Fruit fly (Drosophila melanogaster) whole organism, embryonic: ENCODE results near the gene CG31800.

Experiments used
- Bdp1 ChIP-seq: fragments of 200-800 bp; sonication (Bioruptor generic); optimal IDR thresholded peaks from 3 replicates; lab custom pipeline; 2016; ENCODE audit warnings: missing biosample characterization, missing genetic modification characterization
- Bgb ChIP-seq: fragments of 200-800 bp; sonication (Bioruptor generic); IDR thresholded peaks from 2 replicates; pipeline ENCODE4 v1.3.6; 2022; ENCODE audit warnings: missing biosample characterization, missing genetic modification characterization; ENCODE audit not compliant: partially characterized antibody
- CG10267 ChIP-seq: fragments of 200-800 bp; sonication (Bioruptor generic); optimal IDR thresholded peaks from 2 replicates; lab custom pipeline; 2018; ENCODE audit warnings: missing biosample characterization, mild to moderate bottlenecking, missing genetic modification characterization, moderate library complexity
- CG10431 ChIP-seq: fragments of 200-800 bp; sonication (Bioruptor generic); optimal IDR thresholded peaks from 3 replicates; lab custom pipeline; 2018; ENCODE audit warnings: missing biosample characterization, mild to moderate bottlenecking, missing genetic modification characterization
- CG11504 ChIP-seq: fragments of 200-800 bp; sonication (Bioruptor generic); optimal IDR thresholded peaks from 3 replicates; lab custom pipeline; 2019; ENCODE audit warnings: missing biosample characterization, mild to moderate bottlenecking, missing genetic modification characterization, moderate library complexity
- CG12219 ChIP-seq: fragments of 200-800 bp; sonication (Bioruptor generic); optimal IDR thresholded peaks from 3 replicates; lab custom pipeline; 2018; ENCODE audit warnings: missing biosample characterization, mild to moderate bottlenecking, missing genetic modification characterization
- CG13287 ChIP-seq: fragments of 200-800 bp; sonication (Bioruptor generic); IDR thresholded peaks from 2 replicates; pipeline ENCODE4 v1.3.6; 2022; ENCODE audit warnings: missing biosample characterization, missing genetic modification characterization; ENCODE audit not compliant: partially characterized antibody
- CG14667 ChIP-seq: fragments of 200-800 bp; sonication (Bioruptor generic); IDR thresholded peaks from 2 replicates; pipeline ENCODE4 v1.3.6; 2022; ENCODE audit warnings: missing biosample characterization, missing genetic modification characterization
- CG15696 ChIP-seq: fragments of 200-800 bp; sonication (Bioruptor generic); optimal IDR thresholded peaks from 2 replicates; lab custom pipeline; 2019; ENCODE audit warnings: missing biosample characterization, mild to moderate bottlenecking, missing genetic modification characterization, moderate library complexity
- CG16813 ChIP-seq: fragments of 200-800 bp; sonication (Bioruptor generic); IDR thresholded peaks from 3 replicates; pipeline ENCODE4 v1.3.6; 2022; ENCODE audit warnings: missing biosample characterization, missing genetic modification characterization; ENCODE audit not compliant: partially characterized antibody
- CG16863 ChIP-seq: fragments of 200-800 bp; sonication (Bioruptor generic); optimal IDR thresholded peaks from 3 replicates; lab custom pipeline; 2016; ENCODE audit warnings: missing biosample characterization, missing genetic modification characterization
- CG2129 ChIP-seq: fragments of 200-800 bp; sonication (Bioruptor generic); IDR thresholded peaks from 2 replicates; pipeline ENCODE4 v1.3.6; 2022; ENCODE audit warnings: missing biosample characterization, missing genetic modification characterization; ENCODE audit not compliant: partially characterized antibody
- CG2199 ChIP-seq: fragments of 200-800 bp; sonication (Bioruptor generic); IDR thresholded peaks from 3 replicates; pipeline ENCODE4 v1.3.6; 2022; ENCODE audit warnings: missing biosample characterization, missing genetic modification characterization
- CG34224 ChIP-seq: fragments of 200-800 bp; sonication (Bioruptor generic); IDR thresholded peaks from 3 replicates; pipeline ENCODE4 v1.3.6; 2022; ENCODE audit warnings: missing biosample characterization, missing genetic modification characterization; ENCODE audit not compliant: partially characterized antibody
- CG4328 ChIP-seq: fragments of 200-800 bp; sonication (Bioruptor generic); optimal IDR thresholded peaks from 3 replicates; lab custom pipeline; 2017; ENCODE audit warnings: missing biosample characterization, missing genetic modification reagents, missing genetic modification characterization
- CG43689 ChIP-seq: fragments of 200-800 bp; sonication (Bioruptor generic); IDR thresholded peaks from 2 replicates; pipeline ENCODE4 v1.3.6; 2022; ENCODE audit warnings: missing biosample characterization, missing genetic modification characterization
- CG4404 ChIP-seq: fragments of 200-800 bp; sonication (Bioruptor generic); IDR thresholded peaks from 2 replicates; pipeline ENCODE4 v1.3.6; 2022; ENCODE audit warnings: missing biosample characterization, missing genetic modification characterization
- CG5953 ChIP-seq: fragments of 200-800 bp; sonication (Bioruptor generic); IDR thresholded peaks from 2 replicates; pipeline ENCODE4 v1.3.6; 2022; ENCODE audit warnings: missing biosample characterization, missing genetic modification characterization
- CG6254 ChIP-seq: fragments of 200-800 bp; sonication (Bioruptor generic); optimal IDR thresholded peaks from 3 replicates; lab custom pipeline; 2017; ENCODE audit warnings: mild to moderate bottlenecking, missing biosample characterization, missing genetic modification reagents, missing genetic modification characterization
- CG6791 ChIP-seq: fragments of 200-800 bp; sonication (Bioruptor generic); IDR thresholded peaks from 3 replicates; pipeline ENCODE4 v1.3.6; 2022; ENCODE audit warnings: missing biosample characterization, missing genetic modification characterization; ENCODE audit not compliant: partially characterized antibody
- CG7928 ChIP-seq: fragments of 200-800 bp; sonication (Bioruptor generic); optimal IDR thresholded peaks from 2 replicates; lab custom pipeline; 2017; ENCODE audit warnings: missing biosample characterization, mild to moderate bottlenecking, missing genetic modification characterization
- CG9932 ChIP-seq: fragments of 200-800 bp; sonication (Bioruptor generic); IDR thresholded peaks from 2 replicates; pipeline ENCODE4 v1.3.6; 2022; ENCODE audit warnings: missing biosample characterization, missing genetic modification characterization
- Dip2 ChIP-seq: fragments of 200-800 bp; sonication (Bioruptor generic); IDR thresholded peaks from 2 replicates; pipeline ENCODE4 v1.3.6; 2022; ENCODE audit warnings: missing biosample characterization, missing genetic modification characterization
- Fer2 ChIP-seq: fragments of 200-800 bp; sonication (Bioruptor generic); optimal IDR thresholded peaks from 2 replicates; lab custom pipeline; 2018; ENCODE audit warnings: missing biosample characterization, mild to moderate bottlenecking, missing genetic modification characterization, moderate library complexity
- H2.0 ChIP-seq: fragments of 200-800 bp; sonication (Bioruptor generic); IDR thresholded peaks from 2 replicates; pipeline ENCODE4 v1.3.6; 2022; ENCODE audit warnings: missing biosample characterization, missing genetic modification characterization
- HLH54F ChIP-seq: fragments of 200-800 bp; sonication (Bioruptor generic); optimal IDR thresholded peaks from 3 replicates; lab custom pipeline; 2016; ENCODE audit warnings: missing biosample characterization, missing genetic modification characterization
- Hr78 ChIP-seq, 2 experiments: fragments of 200-800 bp in 1 of 2; fragments of >200 bp in 1 of 2; sonication (Bioruptor generic) in 1 of 2; optimal IDR thresholded peaks; 2 replicates each; lab custom pipeline; 2017 to 2019; ENCODE audit warnings: missing biosample characterization in 2 of 2, missing genetic modification characterization in 2 of 2, mild to moderate bottlenecking in 1 of 2, moderate library complexity in 1 of 2
- Med ChIP-seq: fragments of 200-800 bp; sonication (Bioruptor generic); peaks from one replicate; lab custom pipeline; 2016; ENCODE audit warnings: missing biosample characterization, missing genetic modification characterization, mild to moderate bottlenecking, inconsistent platforms, moderate library complexity
- Mes4 ChIP-seq: fragments of 200-800 bp; sonication (Bioruptor generic); optimal IDR thresholded peaks from 2 replicates; lab custom pipeline; 2016; ENCODE audit warnings: missing biosample characterization, missing genetic modification characterization
- Oaz ChIP-seq: fragments of 200-800 bp; sonication (Bioruptor generic); IDR thresholded peaks from 2 replicates; pipeline ENCODE4 v1.3.6; 2022; ENCODE audit warnings: missing biosample characterization, missing genetic modification characterization
- Sox100B ChIP-seq: fragments of 200-800 bp; sonication (Bioruptor generic); optimal IDR thresholded peaks from 3 replicates; lab custom pipeline; 2018; ENCODE audit warnings: missing biosample characterization, mild to moderate bottlenecking, missing genetic modification characterization
- Spps ChIP-seq: fragments of 200-800 bp; sonication (Bioruptor generic); optimal IDR thresholded peaks from 2 replicates; lab custom pipeline; 2018; ENCODE audit warnings: missing biosample characterization, mild to moderate bottlenecking, missing genetic modification characterization
- Trl ChIP-seq, 3 experiments: fragments of >200 bp in 2 of 3; fragments of 200-800 bp in 1 of 3; sonication (Bioruptor generic) in 1 of 3; optimal IDR thresholded peaks; 2 replicates in 1 of 3; 3 replicates in 2 of 3; lab custom pipeline; 2016 to 2017; ENCODE audit warnings: missing biosample characterization in 1 of 3, missing genetic modification characterization in 1 of 3
- ac ChIP-seq: fragments of 200-800 bp; sonication (Bioruptor generic); optimal IDR thresholded peaks from 3 replicates; lab custom pipeline; 2017; ENCODE audit warnings: missing biosample characterization, mild to moderate bottlenecking, missing genetic modification characterization
- aop ChIP-seq: fragments of 200-800 bp; sonication (Bioruptor generic); IDR thresholded peaks from 2 replicates; pipeline ENCODE4 v1.3.6; 2022; ENCODE audit warnings: missing biosample characterization, missing genetic modification characterization
- bab2 ChIP-seq: fragments of 200-800 bp; sonication (Bioruptor generic); optimal IDR thresholded peaks from 2 replicates; lab custom pipeline; 2016; ENCODE audit warnings: missing biosample characterization, missing genetic modification characterization
- bigmax ChIP-seq: fragments of 200-800 bp; sonication (Bioruptor generic); optimal IDR thresholded peaks from 2 replicates; lab custom pipeline; 2018; ENCODE audit warnings: missing biosample characterization, mild to moderate bottlenecking, missing genetic modification characterization
- chn ChIP-seq: fragments of 200-800 bp; sonication (Bioruptor generic); optimal IDR thresholded peaks from 2 replicates; lab custom pipeline; 2016; ENCODE audit warnings: missing biosample characterization, missing genetic modification characterization
- crol ChIP-seq: fragments of 200-800 bp; sonication (Bioruptor generic); IDR thresholded peaks from 2 replicates; pipeline ENCODE4 v1.3.6; 2022; ENCODE audit warnings: missing biosample characterization, missing genetic modification characterization
- gem ChIP-seq: fragments of 200-800 bp; sonication (Bioruptor generic); optimal IDR thresholded peaks from 2 replicates; lab custom pipeline; 2019; ENCODE audit warnings: missing biosample characterization, mild to moderate bottlenecking, missing genetic modification characterization, moderate library complexity
- her ChIP-seq: fragments of 200-800 bp; sonication (Bioruptor generic); optimal IDR thresholded peaks from 2 replicates; lab custom pipeline; 2016; ENCODE audit warnings: missing biosample characterization, missing genetic modification characterization
- jing ChIP-seq: fragments of 200-800 bp; sonication (Bioruptor generic); optimal IDR thresholded peaks from 2 replicates; lab custom pipeline; 2018; ENCODE audit warnings: missing biosample characterization, mild to moderate bottlenecking, missing genetic modification characterization
- lilli ChIP-seq: fragments of 200-800 bp; sonication (Bioruptor generic); optimal IDR thresholded peaks from 3 replicates; lab custom pipeline; 2016; ENCODE audit warnings: missing biosample characterization, missing genetic modification characterization
- mam ChIP-seq: fragments of 200-800 bp; sonication (Bioruptor generic); optimal IDR thresholded peaks from 3 replicates; lab custom pipeline; 2016; ENCODE audit warnings: missing biosample characterization, missing genetic modification characterization
- sens ChIP-seq: fragments of 200-800 bp; sonication (Bioruptor generic); peaks from one replicate; lab custom pipeline; 2016; ENCODE audit warnings: missing biosample characterization, missing genetic modification characterization
- slp2 ChIP-seq: fragments of 200-800 bp; sonication (Bioruptor generic); optimal IDR thresholded peaks from 2 replicates; lab custom pipeline; 2016; ENCODE audit warnings: missing biosample characterization, missing genetic modification characterization
- tin ChIP-seq: fragments of 200-800 bp; sonication (Bioruptor generic); optimal IDR thresholded peaks from 3 replicates; lab custom pipeline; 2016; ENCODE audit warnings: missing biosample characterization, missing genetic modification characterization
- ttk ChIP-seq: fragments of 200-800 bp; sonication (Bioruptor generic); IDR thresholded peaks from 2 replicates; pipeline ENCODE4 v2.1.2; 2022; ENCODE audit warnings: missing biosample characterization, missing genetic modification characterization

CG31800 gene

dm6 chr2L:19063090-19063692 is 28.8 kb upstream of the CG31800 start, which contains the start of gene Dus4 (continued):
- TF ChIP-seq tin (no peak), lilli (no peak), bigmax (GFP tag; lab: Kevin White, UChicago) (no peak), CG2199 (GFP tag; lab: Robert Waterston, UW) (no peak), CG6791 (peak; percentile 92), Dip2 (GFP tag; lab: Robert Waterston, UW) (no peak), CG11504 (tag; lab: Kevin White, UChicago) (peak; percentile 8)

- TF ChIP-seq ttk (no peak), Bgb (GFP tag; lab: Robert Waterston, UW) (no peak), H2.0 (GFP tag; lab: Robert Waterston, UW) (peak; percentile 54; the same call in 1 of the 2 replicates), CG6254 (GFP tag; lab: Kevin White, UChicago) (peak; percentile 68), CG14667 (GFP tag; lab: Robert Waterston, UW) (peak; percentile 35; the same call in 1 of the 2 replicates), Fer2 (tag; lab: Kevin White, UChicago) (no peak), Trl (optimal IDR thresholded peaks at IDR 0.05; lab: Kevin White, UChicago) (no peak), Trl (GFP tag; optimal IDR thresholded peaks at IDR 0.05; lab: Kevin White, UChicago) (peak; percentile 32), CG4404 (GFP tag; lab: Robert Waterston, UW) (no peak; the same call in 1 of the 2 replicates), CG7928 (GFP tag; lab: Kevin White, UChicago) (no peak), CG5953 (GFP tag; lab: Robert Waterston, UW) (0 out of 2 replicates have a peak, but pooled peaks have one; percentile 47), CG10267 (tag; lab: Kevin White, UChicago) (peak; percentile 77), CG9932 (GFP tag; lab: Robert Waterston, UW) (no peak), Dip2 (GFP tag; lab: Robert Waterston, UW) (no peak), mam (peak; percentile 20), CG16863 (GFP tag; lab: Kevin White, UChicago) (peak; percentile 10), jing (GFP tag; lab: Kevin White, UChicago) (no peak), CG12219 (no peak), Bdp1 (GFP tag; lab: Kevin White, UChicago) (no peak), Oaz (GFP tag; lab: Robert Waterston, UW) (no peak), bab2 (GFP tag; lab: Kevin White, UChicago) (no peak), Mes4 (no peak), slp2 (GFP tag; lab: Kevin White, UChicago) (peak; percentile 4), Med (GFP tag; lab: Kevin White, UChicago) (peak; percentile 60), CG34224 (GFP tag; lab: Robert Waterston, UW) (no peak), CG43689 (GFP tag; lab: Robert Waterston, UW) (no peak), chn (GFP tag; lab: Kevin White, UChicago) (no peak), lilli (peak; percentile 55), Spps (tag; lab: Kevin White, UChicago) (peak; percentile 26), CG10431 (GFP tag; lab: Kevin White, UChicago) (no peak), CG2129 (GFP tag; lab: Robert Waterston, UW) (no peak), HLH54F (GFP tag; lab: Kevin White, UChicago) (no peak), CG4328 (GFP tag; lab: Kevin White, UChicago) (no peak), Hr78 (GFP tag; optimal IDR thresholded peaks at IDR 0.05; lab: Kevin White, UChicago) (no peak), Sox100B (GFP tag; lab: Kevin White, UChicago) (no peak), ac (no peak), CG13287 (GFP tag; lab: Robert Waterston, UW) (no peak), aop (no peak), her (no peak), CG16813 (GFP tag; lab: Robert Waterston, UW) (no peak), CG15696 (tag; lab: Kevin White, UChicago) (peak; percentile 60), gem (tag; lab: Kevin White, UChicago) (no peak), sens (peak; percentile 95), crol (no peak)
Observed at dm6 chr2L:19058916-19059315, 24.5 kb upstream of the CG31800 start, which contains the start of gene Phlpp. Phlpp (plus strand) TSS chr2L:19059129.
